Worm (Caenorhabditis elegans): ENCODE data around the gene alg-1.

alg-1 gene

DNA sequence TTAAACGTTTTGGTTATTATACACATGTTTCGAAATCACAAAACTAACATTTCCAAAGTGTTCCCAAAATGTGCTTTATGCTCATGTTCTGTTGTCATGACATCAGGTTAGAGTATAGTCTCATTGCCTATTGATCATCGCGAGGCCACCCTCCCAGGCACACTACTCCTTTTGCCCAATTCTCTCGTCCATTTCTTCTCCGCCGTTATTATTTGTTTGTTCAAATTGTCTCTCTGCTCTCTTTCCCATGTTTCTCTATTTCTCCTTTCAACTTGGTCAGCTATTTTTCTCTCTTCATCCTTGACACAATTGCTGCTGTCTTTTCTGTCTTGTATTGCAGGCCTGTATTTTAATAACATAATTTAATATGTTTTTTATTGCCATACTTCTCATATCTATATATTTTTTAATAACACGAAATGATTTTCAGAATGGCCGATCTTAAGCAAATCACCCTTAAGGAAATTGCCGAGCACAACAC, 52.6 kb downstream of the alg-1 start, which contains the start of gene cytb-5.1 (continued):
- TF ChIP-seq mab-5 (tag; optimal IDR thresholded peaks at IDR 0.05): no peak
- TF ChIP-seq ztf-4 (tag; optimal IDR thresholded peaks at IDR 0.05): no peak
- TF ChIP-seq Y55F3AM.14 (GFP tag; optimal IDR thresholded peaks at IDR 0.05): no peak
- TF ChIP-seq nhr-129 (tag; optimal IDR thresholded peaks at IDR 0.05): peak; percentile 71
- TF ChIP-seq aly-2 (tag; optimal IDR thresholded peaks at IDR 0.05): no peak
- TF ChIP-seq unc-62 (GFP tag; optimal IDR thresholded peaks at IDR 0.05): no peak
- TF ChIP-seq ztf-1 (GFP tag; conservative IDR thresholded peaks at IDR 0.05): no peak
- no peak for TF ChIP-seq nhr-10 (tag; optimal IDR thresholded peaks at IDR 0.05)
- no peak for TF ChIP-seq egl-27 (tag; optimal IDR thresholded peaks at IDR 0.05)
- no peak for TF ChIP-seq nhr-237 (tag; optimal IDR thresholded peaks at IDR 0.05)
- TF ChIP-seq unc-39 (tag; optimal IDR thresholded peaks at IDR 0.05): no peak
- TF ChIP-seq snpc-4 (tag; optimal IDR thresholded peaks at IDR 0.05): no peak
- TF ChIP-seq nhr-25 (tag; optimal IDR thresholded peaks at IDR 0.05): peak; percentile 7
- no peak for TF ChIP-seq skn-1 (tag; optimal IDR thresholded peaks at IDR 0.05)
- peak; percentile 46 for TF ChIP-seq sma-3 (GFP tag; optimal IDR thresholded peaks at IDR 0.05)
- no peak for TF ChIP-seq ztf-11 (tag; optimal IDR thresholded peaks at IDR 0.05)
- no peak for TF ChIP-seq alr-1 (tag; optimal IDR thresholded peaks at IDR 0.05)
- TF ChIP-seq fos-1 (tag; optimal IDR thresholded peaks at IDR 0.05): peak; percentile 44

DNA sequence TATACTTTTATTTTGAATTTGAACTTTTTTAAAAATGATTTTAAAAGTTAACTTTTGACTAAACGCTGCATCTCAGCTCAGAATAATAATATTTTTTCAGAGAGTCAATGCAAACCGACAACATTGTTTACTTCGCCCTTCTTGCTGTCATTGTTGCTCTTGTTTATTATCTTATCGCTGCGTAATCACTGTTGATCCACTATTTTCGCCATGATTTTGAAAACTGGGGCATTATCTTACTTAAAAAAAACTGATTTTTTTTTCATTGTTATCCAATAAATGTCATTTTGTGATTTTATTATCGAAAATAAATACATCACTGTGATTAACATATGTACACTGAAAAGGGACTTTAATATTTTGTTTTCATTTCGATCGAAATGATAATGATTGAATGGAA, 53.8 kb downstream of the alg-1 start:
- TF ChIP-seq nhr-77 (tag; optimal IDR thresholded peaks at IDR 0.05) (no peak), nhr-11 (tag; optimal IDR thresholded peaks at IDR 0.05) (no peak), elt-3 (tag; optimal IDR thresholded peaks at IDR 0.05) (no peak), alr-1 (tag; optimal IDR thresholded peaks at IDR 0.05) (no peak)

DNA sequence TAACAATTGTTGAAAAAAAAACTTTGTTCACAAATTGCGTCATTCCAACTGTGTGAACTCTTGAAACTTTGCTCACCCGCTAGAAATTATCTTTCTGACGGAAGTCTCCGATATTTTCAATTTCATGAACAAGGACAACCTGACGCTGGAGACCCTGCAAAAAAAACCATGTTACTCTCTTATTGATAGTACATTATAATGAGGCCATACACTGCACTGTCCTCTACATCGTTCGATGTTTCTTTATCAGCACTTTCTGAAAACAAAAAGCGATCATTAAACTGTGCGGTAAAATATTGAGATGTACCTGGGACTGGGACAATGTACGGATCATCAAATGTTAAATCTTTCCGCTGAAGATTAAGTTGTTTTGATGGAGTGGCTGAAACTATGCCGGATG, 54.6 kb downstream of the alg-1 start:
- TF ChIP-seq Y55F3AM.14 (GFP tag; optimal IDR thresholded peaks at IDR 0.05): no peak
- no peak for TF ChIP-seq ama-1 (optimal IDR thresholded peaks at IDR 0.05)
- peak; percentile 47 for TF ChIP-seq fos-1 (tag; optimal IDR thresholded peaks at IDR 0.05)
- TF ChIP-seq nhr-77 (tag; optimal IDR thresholded peaks at IDR 0.05): no peak
- TF ChIP-seq skn-1 (tag; optimal IDR thresholded peaks at IDR 0.05): no peak
- no peak for TF ChIP-seq mab-5 (tag; optimal IDR thresholded peaks at IDR 0.05)
- TF ChIP-seq unc-55 (GFP tag; optimal IDR thresholded peaks at IDR 0.05): no peak
- no peak for TF ChIP-seq aly-2 (tag; optimal IDR thresholded peaks at IDR 0.05)
- no peak for TF ChIP-seq nhr-12 (tag; optimal IDR thresholded peaks at IDR 0.05)
- TF ChIP-seq sma-9 (GFP tag; optimal IDR thresholded peaks at IDR 0.05): peak; percentile 16
- no peak for TF ChIP-seq sma-9 (tag; optimal IDR thresholded peaks at IDR 0.05)
- TF ChIP-seq nhr-23 (tag; optimal IDR thresholded peaks at IDR 0.05): no peak
- no peak for TF ChIP-seq sem-4 (tag; optimal IDR thresholded peaks at IDR 0.05)

Measured in whole organism, L2 larva.